Fruit fly (Drosophila melanogaster): ENCODE results near the gene Rh5.

DNA sequence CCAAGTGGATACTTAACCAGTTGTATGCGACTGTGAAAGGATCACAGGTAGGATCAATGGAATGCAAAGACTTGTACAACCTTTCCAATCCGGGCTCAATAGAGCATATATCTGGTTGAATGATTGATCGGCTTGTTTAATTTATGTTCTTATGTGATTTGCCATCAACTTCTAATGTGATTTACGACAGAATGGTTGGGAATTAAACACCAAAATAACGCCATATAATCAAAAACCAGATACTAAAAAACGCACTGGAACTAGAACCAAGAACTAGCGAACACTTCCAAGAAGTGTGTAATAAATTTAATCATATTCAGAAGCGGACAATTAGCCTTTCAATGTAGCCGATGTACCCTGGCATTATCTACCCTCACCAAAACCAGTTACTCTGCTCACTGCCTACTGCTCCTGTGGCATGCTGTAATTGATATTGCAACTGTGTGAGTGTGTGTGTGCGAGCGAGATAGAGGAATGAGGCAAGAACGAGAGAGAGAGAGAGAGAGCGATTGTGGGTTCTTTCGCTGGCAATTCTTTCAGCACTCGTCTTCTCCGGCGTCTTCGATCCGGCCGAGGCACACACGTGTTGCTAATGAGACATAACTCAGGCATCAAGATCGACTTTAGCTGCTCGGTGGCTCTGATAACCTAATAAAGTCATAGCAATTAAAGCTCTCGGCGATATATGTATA lies 39.2 kb upstream of the Rh5 start:
- TF ChIP-seq h (optimal IDR thresholded peaks at IDR 0.05) (no peak), psq (optimal IDR thresholded peaks at IDR 0.05) (no peak), Sin3A (optimal IDR thresholded peaks at IDR 0.05) (no peak), Myc (optimal IDR thresholded peaks at IDR 0.05) (no peak), insv (optimal IDR thresholded peaks at IDR 0.05) (no peak), ttk (optimal IDR thresholded peaks at IDR 0.05) (no peak)
